Fruit fly (Drosophila melanogaster): ENCODE results near the gene Bx42.

The Bx42 gene

DNA sequence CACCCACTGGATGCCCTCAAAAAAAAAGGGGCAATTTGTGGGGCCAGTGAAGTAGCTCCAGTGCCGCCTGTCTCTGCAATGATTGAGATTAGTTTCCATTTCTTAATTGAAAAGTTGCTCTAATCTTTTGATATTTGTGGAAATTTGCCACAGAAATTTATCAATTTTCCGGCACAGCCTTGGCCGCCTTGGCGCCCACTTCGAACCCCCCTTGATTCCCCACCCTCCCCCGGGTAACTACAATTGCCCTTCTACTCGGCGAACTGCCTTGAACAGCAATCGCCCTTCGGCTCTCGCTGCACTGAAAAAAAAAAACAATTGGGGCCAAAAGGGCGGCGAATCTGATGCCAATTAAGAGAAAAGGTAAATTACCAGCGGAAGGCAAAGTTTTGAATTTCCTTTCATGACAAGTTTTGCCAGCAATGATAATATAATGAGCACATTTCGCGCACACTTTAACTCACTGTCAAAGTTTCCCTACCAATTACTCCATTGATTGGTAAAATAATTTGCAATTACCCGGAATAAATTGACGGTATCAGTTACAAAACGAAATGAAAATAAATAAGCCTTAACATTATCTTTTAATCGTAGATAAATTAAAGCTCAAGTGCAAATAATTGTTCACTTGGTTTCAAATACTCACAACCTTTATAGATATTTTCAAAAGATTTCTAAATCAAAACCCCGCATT, 13.4 kb upstream of the Bx42 start:
- TF ChIP-seq sv (GFP tag; optimal IDR thresholded peaks at IDR 0.05) (no peak), dl (GFP tag; optimal IDR thresholded peaks at IDR 0.05; ENCODE audit: insufficient read depth in 1 of 2, partially characterized antibody in 2 of 2) (no peak), Jra (GFP tag; optimal IDR thresholded peaks at IDR 0.05) (no peak), br (GFP tag; optimal IDR thresholded peaks at IDR 0.05) (no peak), sage (GFP tag; optimal IDR thresholded peaks at IDR 0.05) (no peak), Rel (GFP tag; optimal IDR thresholded peaks at IDR 0.05) (no peak), Rel (tag; optimal IDR thresholded peaks at IDR 0.05) (no peak), Abd-B (GFP tag; optimal IDR thresholded peaks at IDR 0.05) (no peak), GATAd (GFP tag; optimal IDR thresholded peaks at IDR 0.05) (no peak), N (GFP tag; optimal IDR thresholded peaks at IDR 0.05) (no peak), CG32264 (GFP tag; optimal IDR thresholded peaks at IDR 0.05) (no peak), lola (GFP tag; optimal IDR thresholded peaks at IDR 0.05) (no peak), usp (GFP tag; optimal IDR thresholded peaks at IDR 0.05) (no peak)

DNA sequence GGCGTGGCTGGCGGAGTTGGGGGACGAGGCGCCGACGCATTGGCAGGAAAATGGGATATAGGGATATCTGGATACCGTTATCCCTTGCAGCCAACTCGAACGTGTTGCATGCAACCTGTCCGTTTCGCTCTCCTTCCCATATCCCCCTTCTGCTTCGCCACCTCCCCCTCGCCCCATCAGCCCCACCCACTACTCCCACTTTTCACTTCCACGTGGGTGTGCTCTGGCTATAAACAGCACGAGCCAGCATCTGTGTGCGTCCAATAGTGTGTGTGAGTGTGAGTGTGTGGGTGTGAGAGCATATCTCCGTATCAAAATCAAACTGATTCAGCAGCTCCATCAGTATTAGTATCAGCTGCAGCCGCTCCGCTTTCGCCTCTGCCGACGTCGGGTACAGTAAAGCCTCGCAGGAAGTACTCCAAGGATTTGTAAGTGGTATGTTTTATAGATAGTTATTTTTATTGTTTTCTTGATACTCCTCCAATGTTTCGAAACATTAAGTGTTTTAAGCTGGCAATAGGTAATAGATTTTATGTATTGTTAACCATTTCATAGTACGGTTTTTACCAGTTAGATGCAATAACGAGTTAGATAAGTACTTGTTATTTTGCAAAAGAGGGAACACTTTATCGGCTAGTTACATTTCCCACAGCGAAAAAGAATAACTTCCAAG, 12.7 kb upstream of the Bx42 start:
- TF ChIP-seq Abd-B (GFP tag; optimal IDR thresholded peaks at IDR 0.05) (no peak), HLH106 (tag; optimal IDR thresholded peaks at IDR 0.05) (no peak), Jra (GFP tag; optimal IDR thresholded peaks at IDR 0.05) (no peak), br (GFP tag; optimal IDR thresholded peaks at IDR 0.05) (no peak), woc (GFP tag; optimal IDR thresholded peaks at IDR 0.05) (no peak), N (GFP tag; optimal IDR thresholded peaks at IDR 0.05) (no peak)

DNA sequence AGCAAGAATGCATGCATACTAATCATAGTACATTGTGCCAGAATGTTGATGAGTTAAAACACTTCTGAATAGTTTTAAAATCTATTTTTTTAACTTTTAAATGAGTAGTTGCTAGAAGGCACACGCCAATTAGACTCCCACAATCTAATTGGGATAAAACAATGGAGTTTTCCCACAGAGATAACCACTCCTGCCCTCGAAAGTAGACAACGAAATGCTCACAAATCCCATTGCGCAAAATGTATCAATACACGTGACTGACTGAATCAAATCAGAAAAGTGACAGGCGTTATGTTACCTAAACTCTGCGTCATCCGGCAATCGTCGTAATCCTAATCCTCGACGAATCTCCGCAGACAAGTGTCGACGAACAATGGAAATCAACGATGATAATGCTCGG, 11.4 kb upstream of the Bx42 start:
- TF ChIP-seq Dif (GFP tag; optimal IDR thresholded peaks at IDR 0.05; ENCODE audit: partially characterized antibody) (no peak), N (GFP tag; optimal IDR thresholded peaks at IDR 0.05) (no peak), dsf (GFP tag; optimal IDR thresholded peaks at IDR 0.05; ENCODE audit: borderline replicate concordance) (no peak), br (GFP tag; optimal IDR thresholded peaks at IDR 0.05) (no peak), Rel (GFP tag; optimal IDR thresholded peaks at IDR 0.05) (no peak), Rel (tag; optimal IDR thresholded peaks at IDR 0.05) (no peak), sv (GFP tag; optimal IDR thresholded peaks at IDR 0.05) (no peak)

DNA sequence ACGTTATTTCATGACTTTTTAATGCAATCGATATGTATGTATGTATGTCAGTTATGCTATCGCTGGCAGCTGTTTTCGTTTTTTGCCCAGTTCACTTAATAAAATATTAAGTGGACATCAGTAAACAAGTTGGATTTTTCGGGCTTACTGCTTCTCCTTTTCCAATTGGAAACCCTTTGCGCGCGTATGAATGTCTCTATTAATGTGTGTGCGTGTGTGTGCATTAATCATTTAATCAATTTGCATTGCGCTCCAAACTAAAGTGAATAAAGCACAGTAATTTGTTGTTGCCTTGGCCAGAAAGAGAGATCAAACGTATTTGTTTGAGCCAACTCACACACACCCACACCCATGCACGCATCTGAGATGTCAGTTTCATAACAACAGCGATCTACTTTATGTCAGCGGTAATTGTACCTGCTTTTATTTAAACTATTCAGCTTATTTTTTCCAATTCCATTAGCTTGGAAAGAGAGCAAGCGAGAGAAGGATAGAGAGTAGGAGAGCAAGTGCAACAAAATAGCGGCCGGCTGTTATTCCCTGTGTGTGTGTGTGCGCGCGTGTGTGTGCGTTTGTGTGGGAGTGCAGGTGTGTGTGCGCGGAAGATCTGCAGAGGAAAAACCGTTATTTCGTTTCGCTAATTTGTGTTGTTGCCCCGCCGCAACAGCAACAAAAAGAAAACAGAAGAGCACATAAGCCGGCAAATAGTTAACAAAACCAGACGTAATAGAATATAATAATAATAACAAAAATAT, 3.9 kb upstream of the Bx42 start:
- TF ChIP-seq Dfd (GFP tag; optimal IDR thresholded peaks at IDR 0.05) (peak; percentile 85), Hr78 (GFP tag; optimal IDR thresholded peaks at IDR 0.05) (no peak)

dm6 chrX:9109072-9109844, 2.9 kb upstream of the Bx42 start:
- TF ChIP-seq Hnf4 (GFP tag; optimal IDR thresholded peaks at IDR 0.05) = no peak
- TF ChIP-seq Mio (GFP tag; optimal IDR thresholded peaks at IDR 0.05) = no peak
- peak; percentile 7 for TF ChIP-seq h (GFP tag; optimal IDR thresholded peaks at IDR 0.05)
- peak; percentile 17 for TF ChIP-seq Hr83 (GFP tag; optimal IDR thresholded peaks at IDR 0.05; ENCODE audit: poor library complexity, severe bottlenecking)
- TF ChIP-seq sage (GFP tag; optimal IDR thresholded peaks at IDR 0.05) = no peak
- TF ChIP-seq Hr78 (GFP tag; optimal IDR thresholded peaks at IDR 0.05) = no peak
- TF ChIP-seq dsf (GFP tag; optimal IDR thresholded peaks at IDR 0.05; ENCODE audit: borderline replicate concordance) = no peak
- no peak for TF ChIP-seq Jra (GFP tag; optimal IDR thresholded peaks at IDR 0.05)
- no peak for TF ChIP-seq Dif (GFP tag; optimal IDR thresholded peaks at IDR 0.05; ENCODE audit: partially characterized antibody)
- no peak for TF ChIP-seq brk (GFP tag; optimal IDR thresholded peaks at IDR 0.05)
- no peak for TF ChIP-seq Rel (GFP tag; optimal IDR thresholded peaks at IDR 0.05)
- TF ChIP-seq Rel (tag; optimal IDR thresholded peaks at IDR 0.05) = no peak
- no peak for TF ChIP-seq GATAd (GFP tag; optimal IDR thresholded peaks at IDR 0.05)
- TF ChIP-seq Dfd (GFP tag; optimal IDR thresholded peaks at IDR 0.05) = no peak
- peak; percentile 29 for TF ChIP-seq fru (GFP tag; optimal IDR thresholded peaks at IDR 0.05)
- no peak for TF ChIP-seq CG32264 (GFP tag; optimal IDR thresholded peaks at IDR 0.05)
- TF ChIP-seq usp (GFP tag; optimal IDR thresholded peaks at IDR 0.05) = no peak
- TF ChIP-seq foxo (GFP tag; optimal IDR thresholded peaks at IDR 0.05) = peak in 1 of 2 experiments; percentile 37
- peak; percentile 21 for TF ChIP-seq psq (GFP tag; optimal IDR thresholded peaks at IDR 0.05)
- peak; percentile 19 for TF ChIP-seq Sp1 (GFP tag; optimal IDR thresholded peaks at IDR 0.05)
- TF ChIP-seq sv (GFP tag; optimal IDR thresholded peaks at IDR 0.05) = no peak
- TF ChIP-seq ey (GFP tag; optimal IDR thresholded peaks at IDR 0.05) = peak; percentile 25
- no peak for TF ChIP-seq jim (GFP tag; optimal IDR thresholded peaks at IDR 0.05)
- peak; percentile 21 for TF ChIP-seq rgr (GFP tag; optimal IDR thresholded peaks at IDR 0.05)
- TF ChIP-seq OdsH (GFP tag; optimal IDR thresholded peaks at IDR 0.05) = peak; percentile 28
- no peak for TF ChIP-seq Abd-B (GFP tag; optimal IDR thresholded peaks at IDR 0.05)
- TF ChIP-seq woc (GFP tag; optimal IDR thresholded peaks at IDR 0.05) = peak; percentile 68
- TF ChIP-seq CG9705 (GFP tag; optimal IDR thresholded peaks at IDR 0.05) = peak; percentile 8
- no peak for TF ChIP-seq pan (optimal IDR thresholded peaks at IDR 0.05)
- TF ChIP-seq dmrt93B (GFP tag; optimal IDR thresholded peaks at IDR 0.05) = no peak
- TF ChIP-seq br (GFP tag; optimal IDR thresholded peaks at IDR 0.05) = no peak

All from whole organism, wandering third instar larva.